Worm (Caenorhabditis elegans): ENCODE results near the gene dnj-9.

dnj-9 gene

DNA sequence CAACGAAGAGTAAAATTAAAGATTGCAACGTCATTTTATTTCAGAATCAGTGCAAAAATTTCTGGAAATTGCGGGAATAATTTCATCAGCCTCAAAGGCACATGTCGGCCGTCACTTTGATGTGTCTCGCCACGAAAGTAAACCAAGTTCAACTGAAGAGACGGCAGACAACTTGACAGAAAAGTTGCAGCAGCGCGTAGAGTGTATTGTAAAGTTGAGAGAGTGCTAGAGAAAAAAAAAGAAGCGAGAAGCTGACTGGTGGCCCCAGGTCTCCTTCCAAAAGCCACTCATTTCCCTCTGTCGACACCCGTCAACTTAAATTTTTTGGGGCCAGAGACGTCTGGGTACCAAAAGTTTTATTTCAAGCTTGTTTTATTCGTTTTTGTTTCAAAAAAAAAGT, 52.4 kb downstream of the dnj-9 start (continued):
- TF ChIP-seq che-1 (tag; optimal IDR thresholded peaks at IDR 0.05): no peak
- no peak for TF ChIP-seq syd-9 (tag; optimal IDR thresholded peaks at IDR 0.05)
- no peak for TF ChIP-seq ceh-24 (tag; optimal IDR thresholded peaks at IDR 0.05)
- no peak for TF ChIP-seq lim-6 (tag; optimal IDR thresholded peaks at IDR 0.05)
- TF ChIP-seq ahr-1 (tag; optimal IDR thresholded peaks at IDR 0.05): no peak

ce11 chrII:4904778-4905177, 52.9 kb downstream of the dnj-9 start, which contains the start of gene btbd-10:
TSS of gene btbd-10 (plus strand) at chrII:4905008.
- TF ChIP-seq lin-11 (tag; optimal IDR thresholded peaks at IDR 0.05): no peak
- TF ChIP-seq nfya-1 (tag; optimal IDR thresholded peaks at IDR 0.05): no peak
- no peak for TF ChIP-seq pat-9 (tag; optimal IDR thresholded peaks at IDR 0.05)
- TF ChIP-seq syd-9 (tag; optimal IDR thresholded peaks at IDR 0.05): no peak
- no peak for TF ChIP-seq Y22D7AL.16 (tag; optimal IDR thresholded peaks at IDR 0.05)
- TF ChIP-seq unc-86 (tag; optimal IDR thresholded peaks at IDR 0.05): no peak
- TF ChIP-seq hlh-15 (tag; optimal IDR thresholded peaks at IDR 0.05): no peak
- TF ChIP-seq nhr-11 (tag; optimal IDR thresholded peaks at IDR 0.05): no peak
- no peak for TF ChIP-seq zip-5 (tag; optimal IDR thresholded peaks at IDR 0.05)
- TF ChIP-seq sox-4 (tag; optimal IDR thresholded peaks at IDR 0.05): no peak
- no peak for TF ChIP-seq fax-1 (tag; optimal IDR thresholded peaks at IDR 0.05)
- TF ChIP-seq pha-4 (tag; optimal IDR thresholded peaks at IDR 0.05): no peak
- TF ChIP-seq ttx-3 (tag; optimal IDR thresholded peaks at IDR 0.05): no peak
- no peak for TF ChIP-seq nhr-232 (tag; optimal IDR thresholded peaks at IDR 0.05)
- no peak for TF ChIP-seq ref-2 (tag; optimal IDR thresholded peaks at IDR 0.05)
- no peak for TF ChIP-seq unc-3 (GFP tag; conservative IDR thresholded peaks at IDR 0.05)
- TF ChIP-seq unc-3 (tag; optimal IDR thresholded peaks at IDR 0.05): no peak
- no peak for TF ChIP-seq odd-2 (tag; optimal IDR thresholded peaks at IDR 0.05)
- no peak for TF ChIP-seq pax-1 (tag; optimal IDR thresholded peaks at IDR 0.05)

- no peak for TF ChIP-seq zip-5 (tag; optimal IDR thresholded peaks at IDR 0.05)
- TF ChIP-seq lin-11 (tag; optimal IDR thresholded peaks at IDR 0.05): no peak
- no peak for TF ChIP-seq ref-2 (tag; optimal IDR thresholded peaks at IDR 0.05)
Measured at ce11 chrII:4905331-4905730, 53.5 kb downstream of the dnj-9 start.

- TF ChIP-seq pag-3 (tag; optimal IDR thresholded peaks at IDR 0.05; ENCODE audit: borderline replicate concordance) (no peak), ceh-6 (GFP tag; optimal IDR thresholded peaks at IDR 0.05) (no peak), madf-2 (tag; optimal IDR thresholded peaks at IDR 0.05) (no peak), ceh-30 (tag; optimal IDR thresholded peaks at IDR 0.05) (no peak), ceh-48 (tag; optimal IDR thresholded peaks at IDR 0.05) (no peak), lim-6 (tag; optimal IDR thresholded peaks at IDR 0.05) (no peak), nhr-232 (tag; optimal IDR thresholded peaks at IDR 0.05) (no peak), hlh-6 (tag; optimal IDR thresholded peaks at IDR 0.05) (no peak), pat-9 (tag; optimal IDR thresholded peaks at IDR 0.05) (no peak)
Measured at ce11 chrII:4905883-4906282, 54.0 kb downstream of the dnj-9 start.

Data from whole organism, late embryonic.